Worm (Caenorhabditis elegans) whole organism, L4 larva: ENCODE results near the gene F18E3.10.

Experiments used
- F44E2.7 ChIP-seq: fragments of 200-800 bp; sonication (Bioruptor generic); IDR thresholded peaks from 2 replicates; pipeline ENCODE4 v2.1.2; 2022; ENCODE audit warnings: missing genetic modification characterization, missing compliant biosample characterization
- F49E8.2 ChIP-seq: sonication (generic microtip); optimal IDR thresholded peaks from 2 replicates; lab custom pipeline; 2016; ENCODE audit warnings: missing compliant biosample characterization, mild to moderate bottlenecking, missing genetic modification characterization, borderline replicate concordance
- R02D3.7 ChIP-seq: fragments of 150-350 bp; sonication (generic microtip); optimal IDR thresholded peaks from 3 replicates; lab custom pipeline; 2014; ENCODE audit warnings: missing biosample characterization, missing genetic modification characterization
- Y105C5A.15 ChIP-seq: fragments of 200-800 bp; sonication (Bioruptor generic); IDR thresholded peaks from 2 replicates; pipeline ENCODE4 v1.3.6; 2022; ENCODE audit warnings: missing genetic modification characterization, missing compliant biosample characterization
- Y48G9A.11 ChIP-seq: fragments of 200-800 bp; sonication (Bioruptor generic); IDR thresholded peaks from 2 replicates; pipeline ENCODE4 v1.3.6; 2022; ENCODE audit warnings: missing genetic modification reagents, missing genetic modification characterization, missing compliant biosample characterization
- aha-1 ChIP-seq: fragments of 150-350 bp; peaks from one replicate; lab custom pipeline; 2014; ENCODE audit warnings: missing biosample characterization, missing genetic modification characterization
- ceh-28 ChIP-seq: fragments of 150-350 bp; optimal IDR thresholded peaks from 2 replicates; lab custom pipeline; 2014; ENCODE audit warnings: missing biosample characterization, missing genetic modification reagents, missing genetic modification characterization
- ceh-32 ChIP-seq: sonication (generic microtip); optimal IDR thresholded peaks from 2 replicates; lab custom pipeline; 2016; ENCODE audit warnings: mild to moderate bottlenecking, missing genetic modification characterization, missing compliant biosample characterization; ENCODE audit not compliant: poor library complexity
- ces-1 ChIP-seq: fragments of 150-350 bp; sonication (generic microtip); optimal IDR thresholded peaks from 4 replicates; lab custom pipeline; 2014; ENCODE audit warnings: missing biosample characterization, missing genetic modification reagents, missing genetic modification characterization
- cey-2 ChIP-seq: sonication (generic microtip); optimal IDR thresholded peaks from 3 replicates; lab custom pipeline; 2017; ENCODE audit warnings: missing genetic modification characterization, mild to moderate bottlenecking, missing compliant biosample characterization, antibody characterized with exemption, borderline replicate concordance; ENCODE audit not compliant: insufficient read depth
- daf-19 ChIP-seq: fragments of 200-800 bp; sonication (Bioruptor generic); conservative IDR thresholded peaks from 2 replicates; pipeline ENCODE4 v1.3.6; 2022; ENCODE audit warnings: missing genetic modification characterization, missing compliant biosample characterization
- dmd-6 ChIP-seq: fragments of 200-800 bp; sonication (Bioruptor generic); IDR thresholded peaks from 2 replicates; pipeline ENCODE4 v1.3.6; 2022; ENCODE audit warnings: missing genetic modification reagents, missing genetic modification characterization, missing compliant biosample characterization
- dpl-1 ChIP-seq: fragments of 150-350 bp; optimal IDR thresholded peaks from 2 replicates; lab custom pipeline; 2014; ENCODE audit warnings: missing biosample characterization, missing genetic modification reagents, missing genetic modification characterization
- duxl-1 ChIP-seq: sonication (generic microtip); optimal IDR thresholded peaks from 2 replicates; lab custom pipeline; 2016; ENCODE audit warnings: mild to moderate bottlenecking, missing genetic modification characterization, moderate library complexity, missing compliant biosample characterization; ENCODE audit not compliant: poor library complexity
- dve-1 ChIP-seq: sonication (generic microtip); optimal IDR thresholded peaks from 2 replicates; lab custom pipeline; 2017; ENCODE audit warnings: antibody characterized with exemption, mild to moderate bottlenecking, missing genetic modification characterization, missing compliant biosample characterization; ENCODE audit not compliant: insufficient read depth
- egl-43 ChIP-seq: fragments of 200-800 bp; sonication (Bioruptor generic); IDR thresholded peaks from 2 replicates; pipeline ENCODE4 v1.3.6; 2022; ENCODE audit warnings: missing genetic modification reagents, missing genetic modification characterization, missing compliant biosample characterization
- gei-8 ChIP-seq: fragments of 200-800 bp; sonication (Bioruptor generic); optimal IDR thresholded peaks from 2 replicates; lab custom pipeline; 2018; ENCODE audit warnings: mild to moderate bottlenecking, missing genetic modification characterization, missing compliant biosample characterization
- hmg-1.1 ChIP-seq: fragments of 200-800 bp; sonication (Bioruptor generic); IDR thresholded peaks from 2 replicates; pipeline ENCODE4 v1.3.6; 2022; ENCODE audit warnings: missing genetic modification reagents, missing genetic modification characterization, missing compliant biosample characterization
- lin-13 ChIP-seq: fragments of 150-350 bp; optimal IDR thresholded peaks from 2 replicates; lab custom pipeline; 2014; ENCODE audit warnings: missing biosample characterization, missing genetic modification reagents, missing genetic modification characterization
- lin-39 ChIP-seq: fragments of 150-350 bp; optimal IDR thresholded peaks from 2 replicates; lab custom pipeline; 2014; ENCODE audit warnings: missing biosample characterization, missing genetic modification reagents, missing genetic modification characterization
- lsy-2 ChIP-seq, 2 experiments: fragments of 150-350 bp in 1 of 2; sonication (generic microtip) in 1 of 2; optimal IDR thresholded peaks; 2 replicates each; lab custom pipeline; 2014 to 2017; ENCODE audit warnings: missing biosample characterization in 2 of 2, missing genetic modification characterization in 2 of 2
- mdl-1 ChIP-seq, 2 experiments: fragments of 150-350 bp in 1 of 2; sonication (generic microtip) in 1 of 2; optimal IDR thresholded peaks; 2 replicates each; lab custom pipeline; 2014 to 2017; ENCODE audit warnings: missing biosample characterization in 2 of 2, missing genetic modification characterization in 2 of 2
- mdt-29 ChIP-seq: fragments of 200-800 bp; sonication (Bioruptor generic); IDR thresholded peaks from 2 replicates; pipeline ENCODE4 v1.3.6; 2022; ENCODE audit warnings: missing genetic modification reagents, missing genetic modification characterization, missing compliant biosample characterization
- mes-2 ChIP-seq: sonication (generic microtip); optimal IDR thresholded peaks from 2 replicates; lab custom pipeline; 2016; ENCODE audit warnings: missing genotype, mild to moderate bottlenecking, missing genetic modification characterization, missing compliant biosample characterization; ENCODE audit not compliant: poor library complexity, severe bottlenecking
- mxl-2 ChIP-seq: fragments of 200-800 bp; sonication (Bioruptor generic); conservative IDR thresholded peaks from 2 replicates; pipeline ENCODE4 v1.3.6; 2022; ENCODE audit warnings: missing genetic modification reagents, missing genetic modification characterization, missing compliant biosample characterization
- nhr-6 ChIP-seq: fragments of 150-350 bp; optimal IDR thresholded peaks from 2 replicates; lab custom pipeline; 2014; ENCODE audit warnings: missing biosample characterization, missing genetic modification characterization
- nhr-76 ChIP-seq: fragments of 150-350 bp; optimal IDR thresholded peaks from 2 replicates; lab custom pipeline; 2014; ENCODE audit warnings: missing biosample characterization, missing genetic modification characterization
- nhr-77 ChIP-seq: fragments of 150-350 bp; optimal IDR thresholded peaks from 2 replicates; lab custom pipeline; 2014; ENCODE audit warnings: missing biosample characterization, missing genetic modification characterization
- php-3 ChIP-seq: fragments of 200-800 bp; sonication (Bioruptor generic); IDR thresholded peaks from 2 replicates; pipeline ENCODE4 v1.3.6; 2022; ENCODE audit warnings: missing genetic modification reagents, missing genetic modification characterization, missing compliant biosample characterization
- sdz-12 ChIP-seq: fragments of 200-800 bp; sonication (Bioruptor generic); optimal IDR thresholded peaks from 2 replicates; lab custom pipeline; 2018; ENCODE audit warnings: mild to moderate bottlenecking, missing genetic modification characterization, missing compliant biosample characterization
- snpc-4 ChIP-seq: fragments of 150-350 bp; optimal IDR thresholded peaks from 2 replicates; lab custom pipeline; 2014; ENCODE audit warnings: missing biosample characterization, missing genetic modification characterization
- unc-62 ChIP-seq, 3 experiments: fragments of 150-350 bp in 1 of 3; sonication (generic microtip); optimal IDR thresholded peaks in 2 of 3; peaks in 1 of 3; 1 replicate in 1 of 3; 2 replicates in 2 of 3; lab custom pipeline; 2014 to 2017; ENCODE audit warnings: missing biosample characterization in 3 of 3, missing genetic modification characterization in 3 of 3, missing genetic modification reagents in 3 of 3, missing genotype in 1 of 3
- zfp-2 ChIP-seq: sonication (generic microtip); optimal IDR thresholded peaks from 2 replicates; lab custom pipeline; 2016; ENCODE audit warnings: mild to moderate bottlenecking, missing genetic modification characterization, missing compliant biosample characterization
- ztf-7 ChIP-seq: fragments of 150-350 bp; optimal IDR thresholded peaks from 2 replicates; lab custom pipeline; 2014; ENCODE audit warnings: missing biosample characterization, missing genetic modification characterization

Gene F18E3.10

DNA sequence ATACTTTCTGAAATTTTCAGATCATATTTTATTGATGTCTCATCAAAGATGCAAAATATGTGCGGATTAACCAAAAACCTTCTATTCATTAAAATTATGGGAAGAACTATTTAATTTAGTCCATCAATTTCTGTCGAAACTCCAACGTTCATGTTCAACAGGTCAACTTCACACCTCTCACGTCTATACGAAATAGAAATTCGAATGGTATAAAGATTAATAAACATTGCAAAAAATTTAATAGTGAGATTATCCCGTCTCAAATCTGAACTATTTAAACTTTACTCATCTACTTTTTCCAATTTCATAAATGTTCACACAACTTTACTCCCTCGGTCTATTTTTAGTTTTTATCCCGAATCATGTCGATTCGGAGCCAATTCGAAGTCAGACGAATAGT, 14.6 kb downstream of the F18E3.10 start, which contains the start of gene R13D7.2:
TSS of gene R13D7.2 (plus strand) at position 301 of the 400 bp plus-strand sequence.
- TF ChIP-seq daf-19 (GFP tag; lab: Robert Waterston, UW) (no peak), ztf-7 (no peak), lin-13 (GFP tag; lab: Kevin White, UChicago) (no peak), ceh-28 (tag; lab: Kevin White, UChicago) (no peak)

ce11 chrV:7408520-7408919, 15.7 kb downstream of the F18E3.10 start, which contains the start of gene srt-6:
srt-6 (minus strand) TSS chrV:7408814.
- TF ChIP-seq zfp-2 (tag; lab: Kevin White, UChicago), result no peak
- TF ChIP-seq R02D3.7 (tag; lab: Kevin White, UChicago), result no peak
- TF ChIP-seq hmg-1.1 (GFP tag; lab: Robert Waterston, UW), result no peak
- TF ChIP-seq php-3 (GFP tag; lab: Robert Waterston, UW), result no peak
- TF ChIP-seq gei-8 (GFP tag; lab: Kevin White, UChicago), result no peak

DNA sequence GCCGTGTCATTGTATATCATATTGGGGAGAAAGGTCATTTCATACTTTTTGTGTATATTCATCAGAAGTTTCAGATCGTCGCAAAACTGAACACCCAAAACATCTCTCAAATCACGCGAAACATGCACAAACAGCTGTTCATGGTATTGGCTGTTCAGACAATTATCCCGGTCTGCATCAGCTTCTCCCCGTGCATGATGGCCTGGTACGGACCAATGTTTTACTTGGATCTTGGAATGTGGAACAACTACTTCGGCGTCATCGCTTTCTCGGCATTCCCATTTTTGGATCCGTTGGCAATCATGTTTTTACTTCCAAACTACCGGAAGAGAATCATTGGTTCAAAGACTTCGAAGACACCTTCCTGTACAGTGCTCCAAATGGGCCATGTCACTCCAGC, 20.7 kb downstream of the F18E3.10 start:
- TF ChIP-seq cey-2 (tag; lab: Kevin White, UChicago) (no peak), duxl-1 (tag; lab: Kevin White, UChicago) (no peak), R02D3.7 (tag; lab: Kevin White, UChicago) (no peak), unc-62 (GFP tag; optimal IDR thresholded peaks at IDR 0.05 in 1 of 2; lab: Kevin White, UChicago) (peak in 1 of 2 experiments; percentile 92), unc-62 (tag; optimal IDR thresholded peaks at IDR 0.05; lab: Kevin White, UChicago) (no peak), snpc-4 (no peak)

- peak; percentile 32 for TF ChIP-seq aha-1 (tag; lab: Kevin White, UChicago)
- no peak for TF ChIP-seq zfp-2 (tag; lab: Kevin White, UChicago)
Observed at ce11 chrV:7402355-7402754, 21.9 kb downstream of the F18E3.10 start, which contains the start of gene srj-13. srj-13 (plus strand) TSS chrV:7402655.

DNA sequence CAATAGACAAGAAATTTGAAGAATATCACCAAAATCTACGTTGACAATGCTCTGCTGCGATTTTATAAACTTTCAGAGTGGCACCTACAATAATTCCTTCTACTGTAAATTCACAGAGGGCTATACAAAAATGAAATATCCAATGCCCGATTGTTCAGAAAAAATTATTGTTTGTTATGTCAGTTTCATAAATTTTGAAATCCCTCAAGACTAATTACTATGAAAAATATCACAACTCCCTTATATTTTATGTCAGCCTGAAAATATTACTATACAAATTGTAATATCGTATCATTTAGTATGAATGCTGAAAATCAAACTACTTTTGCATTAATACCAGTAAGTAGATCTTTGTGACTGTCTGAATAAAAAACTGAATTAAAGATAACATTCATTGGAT, 23.6 kb downstream of the F18E3.10 start, which contains the start of gene srx-60:
TSS of gene srx-60 (plus strand) at position 301 of the 400 bp plus-strand sequence.
- TF ChIP-seq dpl-1 (no peak), lsy-2 (tag; optimal IDR thresholded peaks at IDR 0.05; lab: Kevin White, UChicago) (no peak), mes-2 (tag; lab: Kevin White, UChicago) (no peak)

DNA sequence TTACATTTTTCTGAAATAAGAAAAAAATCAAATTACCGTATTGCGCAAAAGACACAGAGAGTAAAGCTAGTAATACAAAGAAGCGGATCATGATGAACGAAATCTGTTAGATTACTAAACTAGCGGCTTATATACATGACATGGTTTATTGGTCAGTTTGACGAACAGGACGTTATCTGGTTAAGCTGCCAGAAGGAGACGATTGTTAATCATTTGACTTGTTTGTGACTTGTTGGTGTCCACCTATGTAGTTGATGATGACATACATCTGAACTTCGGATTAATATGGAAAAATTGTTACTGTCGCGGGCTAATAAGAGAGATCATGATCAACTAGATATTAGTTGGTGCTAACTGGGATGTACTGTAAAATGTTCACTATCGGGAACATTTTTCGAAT, 24.1 kb downstream of the F18E3.10 start, which contains the start of gene cnc-9:
TSS of gene cnc-9 (minus strand) at position 101 of the 400 bp plus-strand sequence.
- TF ChIP-seq sdz-12 (GFP tag; lab: Kevin White, UChicago) (no peak), mdt-29 (GFP tag; lab: Robert Waterston, UW) (no peak), Y105C5A.15 (GFP tag; lab: Robert Waterston, UW) (no peak), egl-43 (GFP tag; lab: Robert Waterston, UW) (no peak)

DNA sequence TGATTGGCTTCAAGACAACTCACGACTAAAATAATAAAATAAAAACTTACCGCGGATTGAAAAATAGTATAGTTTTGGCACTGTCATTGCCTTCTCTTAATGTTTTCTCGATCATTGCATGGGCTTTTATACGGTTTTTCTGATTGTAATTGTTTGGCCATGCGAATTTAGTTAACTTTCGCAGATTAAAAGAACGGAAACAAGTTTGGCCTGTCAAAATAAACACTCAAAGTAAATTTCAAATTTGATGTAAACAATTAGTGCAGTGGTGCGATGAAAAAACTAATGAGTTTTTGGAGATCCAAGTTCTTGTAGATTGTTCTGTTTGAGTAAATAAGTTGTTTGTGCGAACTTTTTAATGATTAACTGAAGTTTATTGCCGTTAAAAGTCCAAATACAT, 25.0 kb downstream of the F18E3.10 start, which contains the start of gene gst-41:
TSS of gene gst-41 (minus strand) at position 101 of the 400 bp plus-strand sequence.
- TF ChIP-seq ces-1 (GFP tag; lab: Kevin White, UChicago) (no peak), R02D3.7 (tag; lab: Kevin White, UChicago) (no peak), duxl-1 (tag; lab: Kevin White, UChicago) (no peak), dmd-6 (no peak), F44E2.7 (no peak), lin-13 (GFP tag; lab: Kevin White, UChicago) (no peak), nhr-76 (tag; lab: Kevin White, UChicago) (no peak), Y48G9A.11 (GFP tag; lab: Robert Waterston, UW) (no peak), ceh-32 (no peak), F49E8.2 (tag; lab: Kevin White, UChicago) (no peak), mxl-2 (GFP tag; lab: Robert Waterston, UW) (no peak), nhr-77 (tag; lab: Kevin White, UChicago) (no peak), gei-8 (GFP tag; lab: Kevin White, UChicago) (no peak), mdl-1 (tag; optimal IDR thresholded peaks at IDR 0.05; lab: Kevin White, UChicago) (no peak), lin-39 (tag; lab: Kevin White, UChicago) (no peak), dve-1 (no peak), nhr-6 (tag; lab: Kevin White, UChicago) (no peak), hmg-1.1 (GFP tag; lab: Robert Waterston, UW) (no peak)
